Worm (Caenorhabditis elegans) whole organism, midembryonic: ENCODE results near the gene F54C9.3.

Experiments used
- T22C8.4 ChIP-seq: fragments of 200-800 bp; sonication (Bioruptor generic); IDR thresholded peaks from 2 replicates; pipeline ENCODE4 v1.3.6; 2022; ENCODE audit warnings: missing genetic modification characterization, missing compliant biosample characterization
- cog-1 ChIP-seq: sonication (generic microtip); optimal IDR thresholded peaks from 2 replicates; lab custom pipeline; 2016; ENCODE audit warnings: missing genetic modification characterization, missing compliant biosample characterization
- flt-1 ChIP-seq: fragments of 200-800 bp; sonication (Bioruptor generic); IDR thresholded peaks from 2 replicates; pipeline ENCODE4 v1.3.6; 2022; ENCODE audit warnings: missing genetic modification characterization, missing compliant biosample characterization
- klf-2 ChIP-seq: fragments of 200-800 bp; sonication (Bioruptor generic); conservative IDR thresholded peaks from 2 replicates; pipeline ENCODE4 v1.3.6; 2022; ENCODE audit warnings: missing genetic modification reagents, missing genetic modification characterization, missing compliant biosample characterization
- med-1 ChIP-seq: sonication (generic microtip); optimal IDR thresholded peaks from 2 replicates; lab custom pipeline; 2017; ENCODE audit warnings: missing genetic modification characterization, mild to moderate bottlenecking, missing compliant biosample characterization, antibody characterized with exemption, missing genetic modification reagents; ENCODE audit not compliant: insufficient read depth
- ref-1 ChIP-seq: fragments of 200-800 bp; sonication (Bioruptor generic); conservative IDR thresholded peaks from 2 replicates; pipeline ENCODE4 v1.3.6; 2022; ENCODE audit warnings: missing genetic modification reagents, missing genetic modification characterization, missing compliant biosample characterization
- tab-1 ChIP-seq: fragments of 200-800 bp; sonication (Bioruptor generic); IDR thresholded peaks from 2 replicates; pipeline ENCODE4 v1.3.6; 2022; ENCODE audit warnings: missing genetic modification characterization, missing compliant biosample characterization
- ztf-23 ChIP-seq: fragments of 200-800 bp; sonication (Bioruptor generic); IDR thresholded peaks from 2 replicates; pipeline ENCODE4 v1.3.6; 2022; ENCODE audit warnings: missing genetic modification reagents, missing genetic modification characterization, missing compliant biosample characterization
- ztf-29 ChIP-seq: fragments of 200-800 bp; sonication (Bioruptor generic); IDR thresholded peaks from 2 replicates; pipeline ENCODE4 v1.3.6; 2022; ENCODE audit warnings: missing genetic modification reagents, missing genetic modification characterization, missing compliant biosample characterization

ce11 chrII:8561227-8561626 lies 5.4 kb downstream of the F54C9.3 start, which contains the start of gene iff-2:
- TF ChIP-seq flt-1 (GFP tag; lab: Robert Waterston, UW) (peak; percentile 89), tab-1 (GFP tag; lab: Robert Waterston, UW) (peak; percentile 24; the same call in 1 of the 2 replicates), ref-1 (GFP tag; lab: Robert Waterston, UW) (peak; percentile 46), ztf-23 (peak; percentile 92), klf-2 (GFP tag; lab: Robert Waterston, UW) (0 out of 2 replicates have a peak, but pooled peaks have one; percentile 51), med-1 (no peak), cog-1 (tag; lab: Kevin White, UChicago) (peak; percentile 97), ztf-29 (peak; percentile 16; the same call in 1 of the 2 replicates), T22C8.4 (GFP tag; lab: Robert Waterston, UW) (peak; percentile 52)
